Worm (Caenorhabditis elegans): Measurements from ENCODE around the gene Y82E9BL.1.

DNA sequence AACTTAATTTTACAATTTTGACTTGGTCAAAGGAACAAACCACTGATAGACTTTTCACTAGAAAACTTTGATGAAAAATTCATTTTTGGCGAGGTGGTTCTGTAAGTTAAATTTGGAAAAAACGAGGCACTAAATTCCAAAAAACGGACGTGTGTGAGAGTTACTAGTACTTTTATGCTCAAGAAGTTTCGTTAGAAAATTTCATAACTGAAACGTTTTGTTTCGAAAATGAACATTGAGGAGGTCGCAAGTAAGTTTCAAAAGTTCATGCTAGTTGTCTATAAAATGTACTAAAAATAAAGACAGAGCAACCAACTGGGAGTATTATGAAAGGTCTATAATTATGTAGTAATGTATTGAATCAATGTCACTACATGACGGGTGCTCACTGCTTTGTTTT is 36.5 kb upstream of the Y82E9BL.1 start, which contains the start of gene pals-17:
- TF ChIP-seq F49E8.2 (tag; optimal IDR thresholded peaks at IDR 0.05; ENCODE audit: insufficient read depth) (no peak), snpc-4 (GFP tag; optimal IDR thresholded peaks at IDR 0.05) (no peak), snpc-4 (tag; optimal IDR thresholded peaks at IDR 0.05) (no peak), F23B12.7 (tag; optimal IDR thresholded peaks at IDR 0.05; ENCODE audit: insufficient read depth) (no peak), mcd-1 (GFP tag; IDR thresholded peaks at IDR 0.05) (no peak), ama-1 (optimal IDR thresholded peaks at IDR 0.05) (no peak), ama-1 (GFP tag; optimal IDR thresholded peaks at IDR 0.05) (no peak), lsy-27 (tag; optimal IDR thresholded peaks at IDR 0.05; ENCODE audit: borderline replicate concordance, insufficient read depth) (no peak), rec-8 (tag; optimal IDR thresholded peaks at IDR 0.05) (no peak), lin-35 (GFP tag; optimal IDR thresholded peaks at IDR 0.05) (no peak), aptf-2 (GFP tag; conservative IDR thresholded peaks at IDR 0.05) (no peak), zim-3 (tag; optimal IDR thresholded peaks at IDR 0.05) (no peak), sdz-38 (tag; optimal IDR thresholded peaks at IDR 0.05) (no peak)
